Worm (Caenorhabditis elegans): Measurements from ENCODE around the gene srw-141.

srw-141 gene

ce11 chrV:2941405-2941804, 3.0 kb upstream of the srw-141 start, which contains the start of gene srw-143:
srw-143 (minus strand) TSS chrV:2941505.
- TF ChIP-seq ceh-13 (GFP tag; optimal IDR thresholded peaks at IDR 0.05) = no peak
- no peak for TF ChIP-seq ceh-36 (tag; optimal IDR thresholded peaks at IDR 0.05)
- no peak for TF ChIP-seq aly-1 (tag; optimal IDR thresholded peaks at IDR 0.05)
- no peak for TF ChIP-seq hmg-4 (GFP tag; optimal IDR thresholded peaks at IDR 0.05)
- no peak for TF ChIP-seq sea-1 (GFP tag; conservative IDR thresholded peaks at IDR 0.05)
- no peak for TF ChIP-seq flt-1 (GFP tag; IDR thresholded peaks at IDR 0.05)
- no peak for TF ChIP-seq ama-1 (optimal IDR thresholded peaks at IDR 0.05)
- no peak for TF ChIP-seq tbx-11 (GFP tag; IDR thresholded peaks at IDR 0.05)
- TF ChIP-seq tbx-37 (GFP tag; conservative IDR thresholded peaks at IDR 0.05) = no peak
- no peak for TF ChIP-seq F13C5.2 (tag; optimal IDR thresholded peaks at IDR 0.05)
- no peak for TF ChIP-seq ets-7 (tag; optimal IDR thresholded peaks at IDR 0.05)
- TF ChIP-seq scrt-1 (GFP tag; IDR thresholded peaks at IDR 0.05) = no peak

- TF ChIP-seq ceh-13 (GFP tag; optimal IDR thresholded peaks at IDR 0.05) (no peak), hmbx-1 (tag; optimal IDR thresholded peaks at IDR 0.05) (no peak), aly-1 (tag; optimal IDR thresholded peaks at IDR 0.05) (no peak), flt-1 (GFP tag; IDR thresholded peaks at IDR 0.05) (no peak), F13C5.2 (tag; optimal IDR thresholded peaks at IDR 0.05) (no peak), hmg-4 (GFP tag; optimal IDR thresholded peaks at IDR 0.05) (no peak), B0310.2 (tag; optimal IDR thresholded peaks at IDR 0.05) (no peak), scrt-1 (GFP tag; IDR thresholded peaks at IDR 0.05) (no peak), sea-1 (GFP tag; conservative IDR thresholded peaks at IDR 0.05) (no peak), tbx-37 (GFP tag; conservative IDR thresholded peaks at IDR 0.05) (no peak), tra-4 (tag; optimal IDR thresholded peaks at IDR 0.05) (no peak), ceh-36 (tag; optimal IDR thresholded peaks at IDR 0.05) (no peak), tbx-11 (GFP tag; IDR thresholded peaks at IDR 0.05) (no peak), ama-1 (optimal IDR thresholded peaks at IDR 0.05) (no peak), hnd-1 (tag; optimal IDR thresholded peaks at IDR 0.05) (no peak)
These were observed 4.3 kb downstream of the srw-141 start, which contains the start of gene srh-247 for ce11 chrV:2934075-2934474. srh-247 (minus strand) TSS chrV:2934175.

ce11 chrV:2931252-2931651, 7.1 kb downstream of the srw-141 start, which contains the start of gene C31B8.1:
C31B8.1 (plus strand) TSS chrV:2931552.
- TF ChIP-seq flt-1 (GFP tag; IDR thresholded peaks at IDR 0.05) (no peak), hnd-1 (tag; optimal IDR thresholded peaks at IDR 0.05) (no peak), aly-1 (tag; optimal IDR thresholded peaks at IDR 0.05) (no peak), ceh-36 (tag; optimal IDR thresholded peaks at IDR 0.05) (no peak), hmg-4 (GFP tag; optimal IDR thresholded peaks at IDR 0.05) (no peak), F13C5.2 (tag; optimal IDR thresholded peaks at IDR 0.05) (no peak), pes-1 (GFP tag; IDR thresholded peaks at IDR 0.05) (no peak), tbx-11 (GFP tag; IDR thresholded peaks at IDR 0.05) (no peak), tbx-37 (GFP tag; conservative IDR thresholded peaks at IDR 0.05) (no peak), ceh-13 (GFP tag; optimal IDR thresholded peaks at IDR 0.05) (no peak), ama-1 (optimal IDR thresholded peaks at IDR 0.05) (no peak), hmbx-1 (tag; optimal IDR thresholded peaks at IDR 0.05) (no peak), scrt-1 (GFP tag; IDR thresholded peaks at IDR 0.05) (no peak), ets-7 (tag; optimal IDR thresholded peaks at IDR 0.05) (no peak), B0310.2 (tag; optimal IDR thresholded peaks at IDR 0.05) (no peak)

ce11 chrV:2929753-2930152, 8.6 kb downstream of the srw-141 start, which contains the start of gene C31B8.16:
C31B8.16 (plus strand) TSS chrV:2930053.
- TF ChIP-seq tra-4 (tag; optimal IDR thresholded peaks at IDR 0.05) (no peak), sea-1 (GFP tag; conservative IDR thresholded peaks at IDR 0.05) (no peak), flt-1 (GFP tag; IDR thresholded peaks at IDR 0.05) (no peak), ceh-13 (GFP tag; optimal IDR thresholded peaks at IDR 0.05) (no peak), F13C5.2 (tag; optimal IDR thresholded peaks at IDR 0.05) (no peak), ceh-36 (tag; optimal IDR thresholded peaks at IDR 0.05) (no peak), hmg-4 (GFP tag; optimal IDR thresholded peaks at IDR 0.05) (no peak), hmbx-1 (tag; optimal IDR thresholded peaks at IDR 0.05) (no peak), pes-1 (GFP tag; IDR thresholded peaks at IDR 0.05) (no peak), hnd-1 (tag; optimal IDR thresholded peaks at IDR 0.05) (no peak), tbx-11 (GFP tag; IDR thresholded peaks at IDR 0.05) (no peak), tbx-37 (GFP tag; conservative IDR thresholded peaks at IDR 0.05) (no peak), ets-7 (tag; optimal IDR thresholded peaks at IDR 0.05) (no peak), ama-1 (optimal IDR thresholded peaks at IDR 0.05) (no peak), scrt-1 (GFP tag; IDR thresholded peaks at IDR 0.05) (no peak), B0310.2 (tag; optimal IDR thresholded peaks at IDR 0.05) (no peak), aly-1 (tag; optimal IDR thresholded peaks at IDR 0.05) (no peak)

- TF ChIP-seq ceh-36 (tag; optimal IDR thresholded peaks at IDR 0.05) (no peak), flt-1 (GFP tag; IDR thresholded peaks at IDR 0.05) (no peak)
These were observed 10.8 kb downstream of the srw-141 start, which contains the start of gene C31B8.12 for ce11 chrV:2927553-2927952. C31B8.12 (minus strand) TSS chrV:2927653.

ce11 chrV:2922594-2922993, 15.8 kb downstream of the srw-141 start, which contains the start of gene srh-38:
srh-38 (minus strand) TSS chrV:2922694.
- TF ChIP-seq ceh-13 (GFP tag; optimal IDR thresholded peaks at IDR 0.05) = no peak
- no peak for TF ChIP-seq hmg-4 (GFP tag; optimal IDR thresholded peaks at IDR 0.05)
- TF ChIP-seq ets-7 (tag; optimal IDR thresholded peaks at IDR 0.05) = no peak
- TF ChIP-seq scrt-1 (GFP tag; IDR thresholded peaks at IDR 0.05) = no peak
- no peak for TF ChIP-seq ama-1 (optimal IDR thresholded peaks at IDR 0.05)
- TF ChIP-seq F13C5.2 (tag; optimal IDR thresholded peaks at IDR 0.05) = no peak
- no peak for TF ChIP-seq tbx-37 (GFP tag; conservative IDR thresholded peaks at IDR 0.05)
- no peak for TF ChIP-seq pes-1 (GFP tag; IDR thresholded peaks at IDR 0.05)
- TF ChIP-seq tbx-11 (GFP tag; IDR thresholded peaks at IDR 0.05) = no peak
- no peak for TF ChIP-seq aly-1 (tag; optimal IDR thresholded peaks at IDR 0.05)
- no peak for TF ChIP-seq tra-4 (tag; optimal IDR thresholded peaks at IDR 0.05)
- TF ChIP-seq hmbx-1 (tag; optimal IDR thresholded peaks at IDR 0.05) = no peak
- TF ChIP-seq hnd-1 (tag; optimal IDR thresholded peaks at IDR 0.05) = no peak
- no peak for TF ChIP-seq flt-1 (GFP tag; IDR thresholded peaks at IDR 0.05)
- TF ChIP-seq sea-1 (GFP tag; conservative IDR thresholded peaks at IDR 0.05) = no peak
- no peak for TF ChIP-seq B0310.2 (tag; optimal IDR thresholded peaks at IDR 0.05)
- TF ChIP-seq ceh-36 (tag; optimal IDR thresholded peaks at IDR 0.05) = no peak

ce11 chrV:2920125-2920524, 18.3 kb downstream of the srw-141 start:
- no peak for TF ChIP-seq aly-1 (tag; optimal IDR thresholded peaks at IDR 0.05)
- TF ChIP-seq flt-1 (GFP tag; IDR thresholded peaks at IDR 0.05) = no peak
- no peak for TF ChIP-seq tbx-11 (GFP tag; IDR thresholded peaks at IDR 0.05)
- TF ChIP-seq F13C5.2 (tag; optimal IDR thresholded peaks at IDR 0.05) = no peak
- no peak for TF ChIP-seq tra-4 (tag; optimal IDR thresholded peaks at IDR 0.05)
- TF ChIP-seq hmg-4 (GFP tag; optimal IDR thresholded peaks at IDR 0.05) = no peak
- TF ChIP-seq hnd-1 (tag; optimal IDR thresholded peaks at IDR 0.05) = no peak
- TF ChIP-seq ama-1 (optimal IDR thresholded peaks at IDR 0.05) = no peak
- TF ChIP-seq tbx-37 (GFP tag; conservative IDR thresholded peaks at IDR 0.05) = no peak
- TF ChIP-seq ceh-13 (GFP tag; optimal IDR thresholded peaks at IDR 0.05) = no peak
- TF ChIP-seq ceh-36 (tag; optimal IDR thresholded peaks at IDR 0.05) = no peak
- no peak for TF ChIP-seq ets-7 (tag; optimal IDR thresholded peaks at IDR 0.05)
- no peak for TF ChIP-seq B0310.2 (tag; optimal IDR thresholded peaks at IDR 0.05)
- TF ChIP-seq hmbx-1 (tag; optimal IDR thresholded peaks at IDR 0.05) = no peak
- no peak for TF ChIP-seq sea-1 (GFP tag; conservative IDR thresholded peaks at IDR 0.05)
